Fruit fly (Drosophila melanogaster) whole organism, embryonic: ENCODE data around the gene Dlip2.
A peak's percentile ranks its signal among the peaks of the same experiment; 100 is the strongest.

Experiments used
- B-H1 ChIP-seq: fragments of 200-800 bp; sonication (Bioruptor generic); IDR thresholded peaks from 3 replicates; pipeline ENCODE4 v1.3.6; 2022; ENCODE audit warnings: missing biosample characterization, missing genetic modification characterization
- C15 ChIP-seq: fragments of 200-800 bp; sonication (Bioruptor generic); IDR thresholded peaks from 3 replicates; pipeline ENCODE4 v1.3.6; 2022; ENCODE audit warnings: missing biosample characterization, missing genetic modification characterization
- CG11398 ChIP-seq: fragments of 200-800 bp; sonication (Bioruptor generic); optimal IDR thresholded peaks from 2 replicates; lab custom pipeline; 2016; ENCODE audit warnings: missing biosample characterization, missing genetic modification characterization
- CG12155 ChIP-seq: fragments of 200-800 bp; sonication (Bioruptor generic); optimal IDR thresholded peaks from 3 replicates; lab custom pipeline; 2016; ENCODE audit warnings: missing biosample characterization, missing genetic modification characterization
- CG13287 ChIP-seq: fragments of 200-800 bp; sonication (Bioruptor generic); IDR thresholded peaks from 2 replicates; pipeline ENCODE4 v1.3.6; 2022; ENCODE audit warnings: missing biosample characterization, missing genetic modification characterization; ENCODE audit not compliant: partially characterized antibody
- CG15269 ChIP-seq: fragments of 200-800 bp; sonication (Bioruptor generic); optimal IDR thresholded peaks from 2 replicates; lab custom pipeline; 2018; ENCODE audit warnings: missing biosample characterization, mild to moderate bottlenecking, missing genetic modification characterization, moderate library complexity
- CG15601 ChIP-seq: fragments of 200-800 bp; sonication (Bioruptor generic); optimal IDR thresholded peaks from 3 replicates; lab custom pipeline; 2019; ENCODE audit warnings: missing biosample characterization, mild to moderate bottlenecking, missing genetic modification characterization, moderate library complexity
- CG17186 ChIP-seq: fragments of 200-800 bp; sonication (Bioruptor generic); optimal IDR thresholded peaks from 3 replicates; lab custom pipeline; 2017; ENCODE audit warnings: missing biosample characterization, missing genetic modification reagents, missing genetic modification characterization
- CG17568 ChIP-seq: fragments of 200-800 bp; sonication (Bioruptor generic); optimal IDR thresholded peaks from 2 replicates; lab custom pipeline; 2018; ENCODE audit warnings: missing biosample characterization, mild to moderate bottlenecking, missing genetic modification characterization, moderate library complexity
- CG18599 ChIP-seq: fragments of 200-800 bp; sonication (Bioruptor generic); optimal IDR thresholded peaks from 3 replicates; lab custom pipeline; 2017; ENCODE audit warnings: missing biosample characterization, missing genetic modification characterization, mild to moderate bottlenecking, moderate library complexity, missing genetic modification reagents
- CG30020 ChIP-seq: fragments of 200-800 bp; optimal IDR thresholded peaks from 2 replicates; lab custom pipeline; 2019; ENCODE audit warnings: missing biosample characterization, mild to moderate bottlenecking, missing genetic modification characterization, moderate library complexity
- CG30403 ChIP-seq: fragments of 200-800 bp; sonication (Bioruptor generic); optimal IDR thresholded peaks from 3 replicates; lab custom pipeline; 2016; ENCODE audit warnings: missing biosample characterization, missing genetic modification characterization
- CG3065 ChIP-seq: fragments of 200-800 bp; sonication (Bioruptor generic); optimal IDR thresholded peaks from 2 replicates; lab custom pipeline; 2016; ENCODE audit warnings: missing biosample characterization, missing genetic modification characterization
- CG3163 ChIP-seq: fragments of 200-800 bp; sonication (Bioruptor generic); optimal IDR thresholded peaks from 3 replicates; lab custom pipeline; 2016; ENCODE audit warnings: missing biosample characterization, missing genetic modification characterization
- CG3281 ChIP-seq: fragments of 200-800 bp; sonication (Bioruptor generic); optimal IDR thresholded peaks from 3 replicates; lab custom pipeline; 2017; ENCODE audit warnings: missing biosample characterization, mild to moderate bottlenecking, missing genetic modification characterization
- CG33213 ChIP-seq: fragments of 200-800 bp; sonication (Bioruptor generic); optimal IDR thresholded peaks from 3 replicates; lab custom pipeline; 2016; ENCODE audit warnings: missing biosample characterization, missing genetic modification characterization
- CG6272 ChIP-seq: fragments of 200-800 bp; sonication (Bioruptor generic); IDR thresholded peaks from 2 replicates; pipeline ENCODE4 v1.3.6; 2022; ENCODE audit warnings: missing biosample characterization, missing genetic modification characterization
- CG6654 ChIP-seq: fragments of 200-800 bp; sonication (Bioruptor generic); optimal IDR thresholded peaks from 2 replicates; lab custom pipeline; 2017; ENCODE audit warnings: missing biosample characterization, mild to moderate bottlenecking, missing genetic modification characterization
- CG6689 ChIP-seq: fragments of 200-800 bp; sonication (Bioruptor generic); IDR thresholded peaks from 2 replicates; pipeline ENCODE4 v1.3.6; 2022; ENCODE audit warnings: missing biosample characterization, missing genetic modification characterization
- CG7357 ChIP-seq: fragments of 200-800 bp; sonication (Bioruptor generic); IDR thresholded peaks from 3 replicates; pipeline ENCODE4 v1.3.6; 2022; ENCODE audit warnings: missing biosample characterization, missing genetic modification characterization
- CG9215 ChIP-seq: fragments of 200-800 bp; sonication (Bioruptor generic); IDR thresholded peaks from 2 replicates; pipeline ENCODE4 v1.3.6; 2022; ENCODE audit warnings: missing biosample characterization, missing genetic modification characterization
- CG9727 ChIP-seq: fragments of 200-800 bp; sonication (Bioruptor generic); optimal IDR thresholded peaks from 3 replicates; lab custom pipeline; 2017; ENCODE audit warnings: missing biosample characterization, mild to moderate bottlenecking, missing genetic modification characterization
- CkIIα-i1 ChIP-seq: fragments of 200-800 bp; sonication (Bioruptor generic); IDR thresholded peaks from 2 replicates; pipeline ENCODE4 v1.3.6; 2022; ENCODE audit warnings: missing biosample characterization, missing genetic modification characterization
- Dref ChIP-seq: fragments of 200-800 bp; sonication (Bioruptor generic); IDR thresholded peaks from 2 replicates; pipeline ENCODE4 v1.3.6; 2022; ENCODE audit warnings: missing biosample characterization, missing genetic modification characterization
- Hand ChIP-seq: fragments of 200-800 bp; sonication (Bioruptor generic); optimal IDR thresholded peaks from 2 replicates; lab custom pipeline; 2017; ENCODE audit warnings: mild to moderate bottlenecking, missing biosample characterization, missing genetic modification reagents, missing genetic modification characterization
- Hsf ChIP-seq: fragments of 200-800 bp; sonication (Bioruptor generic); optimal IDR thresholded peaks from 3 replicates; lab custom pipeline; 2016; ENCODE audit warnings: missing biosample characterization, missing genetic modification characterization
- NC2α ChIP-seq: fragments of 200-800 bp; sonication (Bioruptor generic); optimal IDR thresholded peaks from 2 replicates; lab custom pipeline; 2016; ENCODE audit warnings: missing biosample characterization, missing genetic modification characterization
- Poxn ChIP-seq: fragments of 200-800 bp; sonication (Bioruptor generic); IDR thresholded peaks from 2 replicates; pipeline ENCODE4 v1.3.6; 2022; ENCODE audit warnings: missing biosample characterization, missing genetic modification characterization
- Scr ChIP-seq: fragments of 200-800 bp; sonication (Bioruptor generic); IDR thresholded peaks from 2 replicates; pipeline ENCODE4 v1.3.6; 2022; ENCODE audit warnings: missing biosample characterization, missing genetic modification characterization; ENCODE audit not compliant: partially characterized antibody
- Sox100B ChIP-seq: fragments of 200-800 bp; sonication (Bioruptor generic); optimal IDR thresholded peaks from 3 replicates; lab custom pipeline; 2018; ENCODE audit warnings: missing biosample characterization, mild to moderate bottlenecking, missing genetic modification characterization
- Xbp1 ChIP-seq: fragments of 200-800 bp; sonication (Bioruptor generic); optimal IDR thresholded peaks from 3 replicates; lab custom pipeline; 2016; ENCODE audit warnings: missing biosample characterization, mild to moderate bottlenecking, missing genetic modification characterization
- ab ChIP-seq: fragments of 200-800 bp; sonication (Bioruptor generic); optimal IDR thresholded peaks from 2 replicates; lab custom pipeline; 2016; ENCODE audit warnings: missing biosample characterization, missing genetic modification characterization
- bab2 ChIP-seq: fragments of 200-800 bp; sonication (Bioruptor generic); optimal IDR thresholded peaks from 2 replicates; lab custom pipeline; 2016; ENCODE audit warnings: missing biosample characterization, missing genetic modification characterization
- br ChIP-seq: fragments of >200 bp; optimal IDR thresholded peaks from 2 replicates; lab custom pipeline; 2017
- bsh ChIP-seq, 2 experiments: fragments of 200-800 bp; sonication (Bioruptor generic); optimal IDR thresholded peaks; 2 replicates each; lab custom pipeline; 2017 to 2018; ENCODE audit warnings: mild to moderate bottlenecking in 2 of 2, missing biosample characterization in 2 of 2, missing genetic modification characterization in 2 of 2, moderate library complexity in 1 of 2
- cg ChIP-seq: fragments of 200-800 bp; sonication (Bioruptor generic); optimal IDR thresholded peaks from 3 replicates; lab custom pipeline; 2019; ENCODE audit warnings: missing biosample characterization, mild to moderate bottlenecking, missing genetic modification characterization, moderate library complexity
- danr ChIP-seq: fragments of 200-800 bp; sonication (Bioruptor generic); IDR thresholded peaks from 2 replicates; pipeline ENCODE4 v1.3.6; 2022; ENCODE audit warnings: missing biosample characterization, missing genetic modification characterization
- disco-r ChIP-seq: fragments of 200-800 bp; sonication (Bioruptor generic); optimal IDR thresholded peaks from 2 replicates; lab custom pipeline; 2016; ENCODE audit warnings: missing biosample characterization, missing genetic modification characterization
- fu2 ChIP-seq: fragments of 200-800 bp; sonication (Bioruptor generic); optimal IDR thresholded peaks from 2 replicates; lab custom pipeline; 2016; ENCODE audit warnings: missing biosample characterization, missing genetic modification characterization
- klu ChIP-seq: fragments of 200-800 bp; sonication (Bioruptor generic); IDR thresholded peaks from 2 replicates; pipeline ENCODE4 v1.3.6; 2022; ENCODE audit warnings: missing biosample characterization, missing genetic modification characterization
- maf-S ChIP-seq: fragments of 200-800 bp; sonication (Bioruptor generic); optimal IDR thresholded peaks from 2 replicates; lab custom pipeline; 2016; ENCODE audit warnings: missing biosample characterization, missing genetic modification characterization
- nom ChIP-seq: fragments of 200-800 bp; sonication (Bioruptor generic); optimal IDR thresholded peaks from 2 replicates; lab custom pipeline; 2017; ENCODE audit warnings: missing biosample characterization, missing genetic modification characterization, mild to moderate bottlenecking, moderate library complexity, missing genetic modification reagents
- pan ChIP-seq, 4 experiments: fragments of >200 bp in 3 of 4; fragments of 200-800 bp in 1 of 4; sonication (Bioruptor generic) in 1 of 4; optimal IDR thresholded peaks in 3 of 4; IDR thresholded peaks in 1 of 4; 2 replicates each; pipeline versions ENCODE4 v1.3.6 to Lab custom; 2017 to 2022; ENCODE audit warnings: missing biosample characterization in 2 of 4, missing genetic modification characterization in 2 of 4, mixed read lengths in 1 of 4
- run ChIP-seq: fragments of 200-800 bp; sonication (Bioruptor generic); optimal IDR thresholded peaks from 3 replicates; lab custom pipeline; 2018; ENCODE audit warnings: missing biosample characterization, mild to moderate bottlenecking, missing genetic modification characterization
- sc ChIP-seq, 3 experiments: fragments of >200 bp in 2 of 3; fragments of 200-800 bp in 1 of 3; sonication (Bioruptor generic) in 1 of 3; optimal IDR thresholded peaks; 2 replicates in 2 of 3; 3 replicates in 1 of 3; lab custom pipeline; 2017; ENCODE audit warnings: mild to moderate bottlenecking in 1 of 3, missing biosample characterization in 1 of 3, missing genetic modification characterization in 1 of 3, missing genetic modification reagents in 1 of 3
- slou ChIP-seq: fragments of 200-800 bp; sonication (Bioruptor generic); optimal IDR thresholded peaks from 3 replicates; lab custom pipeline; 2016; ENCODE audit warnings: missing biosample characterization, missing genetic modification characterization
- unc-4 ChIP-seq: fragments of 200-800 bp; sonication (Bioruptor generic); IDR thresholded peaks from 2 replicates; pipeline ENCODE4 v1.3.6; 2022; ENCODE audit warnings: missing biosample characterization, missing genetic modification characterization; ENCODE audit not compliant: partially characterized antibody
- zen ChIP-seq: fragments of 200-800 bp; sonication (Bioruptor generic); optimal IDR thresholded peaks from 3 replicates; lab custom pipeline; 2018; ENCODE audit warnings: missing biosample characterization, mild to moderate bottlenecking, missing genetic modification characterization, moderate library complexity

The Dlip2 gene

DNA sequence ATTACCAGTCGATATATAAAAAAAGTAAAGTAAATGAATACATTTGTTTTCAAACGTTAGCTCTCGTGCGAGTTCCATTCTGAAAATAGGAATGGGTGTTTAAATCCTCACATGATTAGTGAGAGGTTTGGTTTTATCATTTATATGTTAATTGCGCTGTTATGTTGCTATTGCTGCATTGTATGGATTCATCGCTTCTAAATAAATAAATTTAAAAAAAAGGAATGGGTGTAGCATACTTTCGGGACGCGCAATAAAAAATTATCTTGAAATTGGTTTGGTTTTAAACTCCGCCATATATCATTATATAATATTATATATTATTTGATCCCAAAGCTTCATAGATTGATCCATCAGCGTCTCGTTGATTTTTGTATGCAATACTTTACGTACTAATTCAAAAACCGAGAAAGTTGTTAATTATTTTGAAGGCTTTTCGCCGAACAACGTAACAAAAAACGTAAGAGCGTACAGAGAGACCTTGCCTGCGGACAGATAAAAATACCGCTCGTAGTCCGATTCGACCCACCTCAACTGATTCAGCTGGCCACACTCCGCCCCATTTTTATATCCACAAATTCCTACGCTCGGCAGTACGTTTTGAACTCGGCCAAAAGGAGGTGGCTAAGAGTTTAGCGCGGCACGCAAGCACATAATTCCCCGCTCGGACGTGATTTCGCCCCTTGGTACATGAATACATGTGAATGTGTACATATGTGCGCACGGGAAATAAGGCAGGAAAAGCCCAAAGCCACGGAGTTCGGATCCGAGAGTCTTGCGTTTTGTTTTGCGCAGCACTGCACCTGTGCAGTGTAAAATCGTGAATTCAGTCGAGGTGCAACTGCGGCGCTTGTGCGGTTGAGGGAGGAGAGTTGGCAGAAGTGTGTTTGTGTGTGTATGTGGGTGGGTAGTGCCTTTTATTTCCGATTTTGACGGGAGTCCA, 13.8 kb upstream of the Dlip2 start, which contains the start of gene smash (continued):
- TF ChIP-seq klu (GFP tag; lab: Robert Waterston, UW) (peak; percentile 16; the same call in 1 of the 2 replicates), CkIIα-i1 (no peak), zen (tag; lab: Kevin White, UChicago) (no peak), cg (GFP tag; lab: Kevin White, UChicago) (no peak), bsh (GFP tag; optimal IDR thresholded peaks at IDR 0.05; lab: Kevin White, UChicago) (peak in 1 of 2 experiments; percentile 39), CG3281 (GFP tag; lab: Kevin White, UChicago) (no peak), B-H1 (GFP tag; lab: Robert Waterston, UW) (no peak), CG15601 (tag; lab: Kevin White, UChicago) (no peak), CG9727 (GFP tag; lab: Kevin White, UChicago) (peak; percentile 28), sc (optimal IDR thresholded peaks at IDR 0.05; lab: Kevin White, UChicago) (no peak), sc (GFP tag; optimal IDR thresholded peaks at IDR 0.05; lab: Kevin White, UChicago) (no peak), CG3065 (GFP tag; lab: Kevin White, UChicago) (no peak), Xbp1 (peak; percentile 11), CG17186 (GFP tag; lab: Kevin White, UChicago) (no peak), CG9215 (no peak), C15 (GFP tag; lab: Robert Waterston, UW) (no peak), nom (GFP tag; lab: Kevin White, UChicago) (peak; percentile 73), danr (GFP tag; lab: Robert Waterston, UW) (no peak), Hand (GFP tag; lab: Kevin White, UChicago) (no peak), maf-S (GFP tag; lab: Kevin White, UChicago) (peak; percentile 21), Sox100B (GFP tag; lab: Kevin White, UChicago) (no peak), CG33213 (GFP tag; lab: Kevin White, UChicago) (peak; percentile 98), bab2 (no peak), NC2α (GFP tag; lab: Kevin White, UChicago) (no peak), Dref (GFP tag; lab: Robert Waterston, UW) (peak; percentile 40), CG30020 (tag; lab: Kevin White, UChicago) (no peak), CG7357 (GFP tag; lab: Robert Waterston, UW) (no peak), run (tag; lab: Kevin White, UChicago) (no peak), Poxn (GFP tag; lab: Robert Waterston, UW) (no peak), pan (optimal IDR thresholded peaks at IDR 0.05; lab: Kevin White, UChicago) (no peak), pan (GFP tag; optimal IDR thresholded peaks at IDR 0.05 in 1 of 2, IDR thresholded peaks at IDR 0.05 in 1 of 2) (peak in 1 of 2 experiments; percentile 38), CG13287 (GFP tag; lab: Robert Waterston, UW) (peak; percentile 58), CG12155 (GFP tag; lab: Kevin White, UChicago) (no peak), CG15269 (tag; lab: Kevin White, UChicago) (peak; percentile 38), fu2 (GFP tag; lab: Kevin White, UChicago) (no peak), Scr (GFP tag; lab: Robert Waterston, UW) (peak; percentile 50; the same call in 1 of the 2 replicates), CG3163 (GFP tag; lab: Kevin White, UChicago) (peak; percentile 25), CG6689 (GFP tag; lab: Robert Waterston, UW) (no peak), slou (no peak), CG6272 (GFP tag; lab: Robert Waterston, UW) (peak; percentile 58), Hsf (GFP tag; lab: Kevin White, UChicago) (no peak), br (lab: Kevin White, UChicago) (no peak), disco-r (peak; percentile 9), CG18599 (GFP tag; lab: Kevin White, UChicago) (peak; percentile 0), CG17568 (GFP tag; lab: Kevin White, UChicago) (no peak), ab (peak; percentile 3), CG30403 (GFP tag; lab: Kevin White, UChicago) (no peak), CG6654 (GFP tag; lab: Kevin White, UChicago) (no peak), unc-4 (GFP tag; lab: Robert Waterston, UW) (peak; percentile 20; the same call in 1 of the 2 replicates), CG11398 (GFP tag; lab: Kevin White, UChicago) (no peak)
